Worm (Caenorhabditis elegans): Measurements from ENCODE around the gene msp-59.
A peak's percentile ranks its signal among the peaks of the same experiment; 100 is the strongest.
"Not testable (repeated sequence)": the region's sequence is repeated elsewhere in the genome, so short reads cannot be mapped to it uniquely, and the experiment has no call there.

Gene msp-59

DNA sequence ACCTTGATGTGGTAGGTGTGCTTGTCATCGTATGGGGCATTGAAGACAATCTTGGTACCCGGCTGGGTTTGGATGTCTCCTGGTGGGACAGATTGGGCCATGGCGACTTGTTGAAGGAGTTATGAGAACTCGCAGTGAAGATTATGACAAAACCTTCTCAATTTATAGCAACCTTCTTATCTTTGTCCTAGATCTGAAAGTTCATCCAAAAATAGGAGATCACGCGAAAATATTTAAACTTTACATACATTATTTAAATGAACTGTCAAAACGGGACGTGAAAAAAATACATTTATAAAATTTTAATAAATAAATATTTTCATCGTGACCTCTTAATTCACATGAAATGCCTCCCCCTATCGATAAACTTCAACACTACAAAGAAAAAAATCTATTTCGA lies at the start of gene msp-59, which contains the start of gene ZK354.2:
Gene msp-59 (minus strand): TSS at position 101 of the 400 bp plus-strand sequence.
Gene ZK354.2 (plus strand): TSS at position 395 of the 400 bp plus-strand sequence.
- not testable (repeated sequence) for TF ChIP-seq ceh-48 (tag; optimal IDR thresholded peaks at IDR 0.05); ceh-45 (GFP tag; IDR thresholded peaks at IDR 0.05); ahr-1 (tag; optimal IDR thresholded peaks at IDR 0.05)

DNA sequence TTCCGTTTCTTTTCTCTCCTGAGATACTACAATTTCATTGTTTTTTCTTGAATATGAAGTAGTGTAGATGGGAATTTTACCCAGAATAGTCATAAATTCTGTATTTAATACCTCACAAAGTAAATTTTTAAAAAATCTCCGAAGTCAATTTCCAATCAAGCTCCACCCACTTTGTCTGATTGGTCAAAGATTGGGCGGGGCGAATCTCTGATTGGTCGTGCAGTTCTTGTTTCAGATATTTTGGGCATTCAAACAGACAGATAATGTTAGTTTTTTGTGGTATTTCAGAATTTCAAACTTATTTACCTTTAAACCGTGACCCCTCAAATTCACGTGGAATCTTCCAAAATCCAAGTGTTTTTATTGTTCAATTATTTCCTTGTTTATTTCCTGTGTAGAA lies 47.6 kb upstream of the msp-59 start, which contains the start of gene F41H10.5:
Gene F41H10.5 (plus strand): TSS at position 375 of the 400 bp plus-strand sequence.
- TF ChIP-seq elt-4 (tag; optimal IDR thresholded peaks at IDR 0.05) (no peak), nfya-1 (tag; optimal IDR thresholded peaks at IDR 0.05) (peak; percentile 75), Y22D7AL.16 (tag; optimal IDR thresholded peaks at IDR 0.05) (no peak), fkh-6 (tag; optimal IDR thresholded peaks at IDR 0.05) (no peak)

DNA sequence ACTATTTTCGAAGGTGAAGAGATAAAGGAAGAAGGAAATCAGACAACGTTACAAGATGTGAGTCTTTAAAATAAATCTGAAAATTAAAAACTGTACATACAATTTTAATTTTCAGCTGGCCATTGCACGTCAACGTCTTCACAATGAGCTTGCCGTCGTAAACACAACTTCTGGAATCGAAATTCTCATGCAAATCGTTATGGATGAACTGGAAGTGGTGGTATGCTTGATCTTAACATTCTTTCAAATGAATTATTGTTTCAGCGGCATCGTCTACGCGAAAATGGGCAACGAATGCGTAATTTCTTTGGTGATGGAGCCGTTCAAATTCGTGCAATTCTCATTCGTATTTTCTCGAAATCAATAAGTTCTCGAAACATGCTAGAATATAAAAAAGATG lies 41.7 kb upstream of the msp-59 start:
- TF ChIP-seq elt-4 (tag; optimal IDR thresholded peaks at IDR 0.05): no peak
- TF ChIP-seq fkh-6 (tag; optimal IDR thresholded peaks at IDR 0.05): no peak
- TF ChIP-seq T23F11.4 (GFP tag; optimal IDR thresholded peaks at IDR 0.05): no peak
- TF ChIP-seq ceh-31 (tag; optimal IDR thresholded peaks at IDR 0.05): no peak
- no peak for TF ChIP-seq ets-4 (tag; optimal IDR thresholded peaks at IDR 0.05)
- no peak for TF ChIP-seq ceh-9 (tag; optimal IDR thresholded peaks at IDR 0.05)
- TF ChIP-seq ceh-45 (GFP tag; IDR thresholded peaks at IDR 0.05): no peak
- no peak for TF ChIP-seq ceh-24 (tag; optimal IDR thresholded peaks at IDR 0.05)
- TF ChIP-seq sox-2 (GFP tag; IDR thresholded peaks at IDR 0.05): no peak
- TF ChIP-seq hlh-13 (GFP tag; optimal IDR thresholded peaks at IDR 0.05): no peak
- no peak for TF ChIP-seq ceh-22 (tag; optimal IDR thresholded peaks at IDR 0.05)
- TF ChIP-seq odd-2 (tag; optimal IDR thresholded peaks at IDR 0.05): no peak

DNA sequence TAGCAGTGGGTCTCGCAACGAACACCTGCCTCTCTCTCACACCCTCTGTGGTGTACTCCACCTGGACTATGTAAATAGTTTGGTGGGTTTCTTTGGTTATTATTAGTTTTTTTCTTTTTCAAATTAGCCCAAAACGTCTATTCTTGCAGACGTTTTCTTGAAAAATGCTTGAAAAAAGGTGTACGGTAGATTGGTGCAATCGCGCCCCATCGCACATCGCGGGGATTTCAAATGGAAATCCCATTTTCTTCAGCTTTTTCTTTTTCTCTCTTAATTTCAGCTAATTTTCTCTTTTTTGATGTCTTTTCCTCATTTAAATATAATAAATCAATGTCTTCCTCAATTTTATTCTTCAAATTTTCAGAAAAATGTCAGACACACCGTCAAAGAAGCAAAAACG lies 41.2 kb upstream of the msp-59 start, which contains the start of gene Y4C6B.1:
Gene Y4C6B.1 (plus strand): TSS at position 365 of the 400 bp plus-strand sequence.
- TF ChIP-seq tbx-2 (tag; optimal IDR thresholded peaks at IDR 0.05) (peak; percentile 17), pqm-1 (tag; optimal IDR thresholded peaks at IDR 0.05) (no peak), ttx-3 (tag; optimal IDR thresholded peaks at IDR 0.05) (peak; percentile 24)

DNA sequence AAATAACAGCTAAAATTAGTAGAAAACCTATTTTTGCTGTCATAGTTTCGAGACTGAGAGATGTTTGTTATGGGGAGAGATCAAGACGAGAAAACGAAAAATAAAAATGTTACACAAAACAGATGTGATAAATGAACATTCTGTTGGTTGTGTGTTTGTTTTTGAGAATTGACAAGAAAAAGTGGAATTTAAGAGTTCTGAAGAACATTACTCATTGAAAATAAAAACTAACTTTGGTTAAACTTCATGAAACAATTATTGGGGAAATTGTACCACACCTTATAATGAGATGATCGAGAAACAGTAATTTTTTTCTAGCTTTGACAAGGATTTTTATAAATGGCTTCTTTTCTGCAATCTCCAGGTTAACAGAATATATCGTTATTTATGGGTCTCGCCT lies 40.5 kb upstream of the msp-59 start, which contains the start of gene Y4C6B.7:
Gene Y4C6B.7 (minus strand): TSS at position 101 of the 400 bp plus-strand sequence.
- no peak for TF ChIP-seq C38D4.7 (GFP tag; optimal IDR thresholded peaks at IDR 0.05)
- TF ChIP-seq ama-1 (optimal IDR thresholded peaks at IDR 0.05): no peak
- no peak for TF ChIP-seq unc-86 (tag; optimal IDR thresholded peaks at IDR 0.05)
- no peak for TF ChIP-seq pag-3 (tag; optimal IDR thresholded peaks at IDR 0.05; ENCODE audit: borderline replicate concordance)
- no peak for TF ChIP-seq hlh-15 (tag; optimal IDR thresholded peaks at IDR 0.05)
- TF ChIP-seq tbx-2 (tag; optimal IDR thresholded peaks at IDR 0.05): no peak
- no peak for TF ChIP-seq elt-4 (tag; optimal IDR thresholded peaks at IDR 0.05)
- no peak for TF ChIP-seq che-1 (tag; optimal IDR thresholded peaks at IDR 0.05)
- no peak for TF ChIP-seq odd-2 (tag; optimal IDR thresholded peaks at IDR 0.05)

- TF ChIP-seq ceh-9, ceh-31, ceh-14 (tag; optimal IDR thresholded peaks at IDR 0.05): not testable (repeated sequence)
Measured at ce11 chrIV:5350480-5351193, 37.7 kb upstream of the msp-59 start, which contains the start of gene gba-4. Gene gba-4 (minus strand): TSS chrIV:5350897.

DNA sequence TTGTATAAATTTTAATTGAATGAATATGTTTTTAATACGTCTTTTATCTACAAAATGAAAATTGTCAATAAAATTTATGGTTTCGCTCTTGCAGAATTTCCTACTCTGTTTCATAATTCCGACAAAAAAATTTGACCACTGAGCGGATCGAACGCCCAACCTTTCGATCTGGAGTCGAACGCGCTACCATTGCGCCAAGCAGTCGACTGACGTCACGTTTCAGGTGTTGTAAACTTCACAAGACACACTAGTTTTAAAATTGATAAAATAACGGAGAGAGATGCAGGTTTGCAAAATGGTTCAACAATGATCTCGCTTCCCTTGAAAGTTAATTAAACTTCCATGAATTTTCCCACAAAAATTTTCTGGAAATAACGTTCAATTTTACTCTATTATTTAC lies 31.3 kb upstream of the msp-59 start:
- TF ChIP-seq fkh-10 (GFP tag; optimal IDR thresholded peaks at IDR 0.05) (no peak), hlh-6 (tag; optimal IDR thresholded peaks at IDR 0.05) (no peak), ceh-31 (tag; optimal IDR thresholded peaks at IDR 0.05) (no peak), ceh-14 (tag; optimal IDR thresholded peaks at IDR 0.05) (no peak), pqm-1 (tag; optimal IDR thresholded peaks at IDR 0.05) (no peak)

Measured in whole organism, late embryonic.